Fruit fly (Drosophila melanogaster) whole organism, embryonic: ENCODE data around the gene CG8563.

Experiments
- Atf3 ChIP-seq: fragments of 200-800 bp; sonication (Bioruptor generic); optimal IDR thresholded peaks from 3 replicates; lab custom pipeline; 2016; ENCODE audit warnings: missing biosample characterization, missing genetic modification characterization
- Bgb ChIP-seq: fragments of 200-800 bp; sonication (Bioruptor generic); IDR thresholded peaks from 2 replicates; pipeline ENCODE4 v1.3.6; 2022; ENCODE audit warnings: missing biosample characterization, missing genetic modification characterization; ENCODE audit not compliant: partially characterized antibody
- Bteb2 ChIP-seq: fragments of 200-800 bp; sonication (Bioruptor generic); optimal IDR thresholded peaks from 2 replicates; lab custom pipeline; 2016; ENCODE audit warnings: missing biosample characterization, missing genetic modification characterization
- CG10267 ChIP-seq: fragments of 200-800 bp; sonication (Bioruptor generic); optimal IDR thresholded peaks from 2 replicates; lab custom pipeline; 2018; ENCODE audit warnings: missing biosample characterization, mild to moderate bottlenecking, missing genetic modification characterization, moderate library complexity
- CG11504 ChIP-seq: fragments of 200-800 bp; sonication (Bioruptor generic); optimal IDR thresholded peaks from 3 replicates; lab custom pipeline; 2019; ENCODE audit warnings: missing biosample characterization, mild to moderate bottlenecking, missing genetic modification characterization, moderate library complexity
- CG11723 ChIP-seq: fragments of 200-800 bp; sonication (Bioruptor generic); optimal IDR thresholded peaks from 2 replicates; lab custom pipeline; 2017; ENCODE audit warnings: missing biosample characterization, mild to moderate bottlenecking, missing genetic modification characterization
- CG12659 ChIP-seq: fragments of 200-800 bp; sonication (Bioruptor generic); optimal IDR thresholded peaks from 3 replicates; lab custom pipeline; 2017; ENCODE audit warnings: mild to moderate bottlenecking, missing biosample characterization, missing genetic modification reagents, missing genetic modification characterization
- CG13123 ChIP-seq: fragments of 200-800 bp; sonication (Bioruptor generic); optimal IDR thresholded peaks from 2 replicates; lab custom pipeline; 2016; ENCODE audit warnings: missing biosample characterization, missing genetic modification characterization
- CG13775 ChIP-seq: fragments of 200-800 bp; sonication (Bioruptor generic); optimal IDR thresholded peaks from 3 replicates; lab custom pipeline; 2017; ENCODE audit warnings: missing biosample characterization, mild to moderate bottlenecking, missing genetic modification characterization
- CG14710 ChIP-seq: fragments of 200-800 bp; sonication (Bioruptor generic); optimal IDR thresholded peaks from 3 replicates; lab custom pipeline; 2019; ENCODE audit warnings: missing biosample characterization, mild to moderate bottlenecking, missing genetic modification characterization, moderate library complexity
- CG15011 ChIP-seq: fragments of 200-800 bp; sonication (Bioruptor generic); optimal IDR thresholded peaks from 3 replicates; lab custom pipeline; 2018; ENCODE audit warnings: missing biosample characterization, mild to moderate bottlenecking, missing genetic modification characterization
- CG16863 ChIP-seq: fragments of 200-800 bp; sonication (Bioruptor generic); optimal IDR thresholded peaks from 3 replicates; lab custom pipeline; 2016; ENCODE audit warnings: missing biosample characterization, missing genetic modification characterization
- CG17568 ChIP-seq: fragments of 200-800 bp; sonication (Bioruptor generic); optimal IDR thresholded peaks from 2 replicates; lab custom pipeline; 2018; ENCODE audit warnings: missing biosample characterization, mild to moderate bottlenecking, missing genetic modification characterization, moderate library complexity
- CG18764 ChIP-seq: fragments of 200-800 bp; sonication (Bioruptor generic); optimal IDR thresholded peaks from 3 replicates; lab custom pipeline; 2016; ENCODE audit warnings: missing biosample characterization, missing genetic modification characterization
- CG2129 ChIP-seq: fragments of 200-800 bp; sonication (Bioruptor generic); IDR thresholded peaks from 2 replicates; pipeline ENCODE4 v1.3.6; 2022; ENCODE audit warnings: missing biosample characterization, missing genetic modification characterization; ENCODE audit not compliant: partially characterized antibody
- CG2889 ChIP-seq: fragments of 200-800 bp; sonication (Bioruptor generic); IDR thresholded peaks from 3 replicates; pipeline ENCODE4 v1.3.6; 2022; ENCODE audit warnings: missing biosample characterization, missing genetic modification characterization
- CG30431 ChIP-seq: fragments of 200-800 bp; sonication (Bioruptor generic); optimal IDR thresholded peaks from 2 replicates; lab custom pipeline; 2017; ENCODE audit warnings: missing biosample characterization, missing genetic modification characterization
- CG31224 ChIP-seq: fragments of 200-800 bp; sonication (Bioruptor generic); IDR thresholded peaks from 2 replicates; pipeline ENCODE4 v1.3.6; 2022; ENCODE audit warnings: missing biosample characterization, missing genetic modification characterization
- CG34422 ChIP-seq: fragments of 200-800 bp; sonication (Bioruptor generic); IDR thresholded peaks from 3 replicates; pipeline ENCODE4 v1.3.6; 2022; ENCODE audit warnings: missing biosample characterization, missing genetic modification characterization
- CG43689 ChIP-seq: fragments of 200-800 bp; sonication (Bioruptor generic); IDR thresholded peaks from 2 replicates; pipeline ENCODE4 v1.3.6; 2022; ENCODE audit warnings: missing biosample characterization, missing genetic modification characterization
- CG4404 ChIP-seq: fragments of 200-800 bp; sonication (Bioruptor generic); IDR thresholded peaks from 2 replicates; pipeline ENCODE4 v1.3.6; 2022; ENCODE audit warnings: missing biosample characterization, missing genetic modification characterization
- CG7372 ChIP-seq: fragments of 200-800 bp; sonication (Bioruptor generic); IDR thresholded peaks from 2 replicates; pipeline ENCODE4 v1.3.6; 2022; ENCODE audit warnings: missing biosample characterization, missing genetic modification characterization
- CG8089 ChIP-seq: fragments of 200-800 bp; sonication (Bioruptor generic); optimal IDR thresholded peaks from 3 replicates; lab custom pipeline; 2016; ENCODE audit warnings: missing biosample characterization, missing genetic modification characterization
- CG9609 ChIP-seq: fragments of 200-800 bp; sonication (Bioruptor generic); optimal IDR thresholded peaks from 3 replicates; lab custom pipeline; 2016; ENCODE audit warnings: missing biosample characterization, missing genetic modification characterization
- Gug ChIP-seq: fragments of 200-800 bp; sonication (Bioruptor generic); IDR thresholded peaks from 4 replicates; pipeline ENCODE4 v1.3.6; 2022; ENCODE audit warnings: missing biosample characterization, missing genetic modification characterization
- Hr51 ChIP-seq, 2 experiments: fragments of 200-800 bp; sonication (Bioruptor generic); optimal IDR thresholded peaks; 2 replicates in 1 of 2; 3 replicates in 1 of 2; lab custom pipeline; 2016 to 2018; ENCODE audit warnings: missing biosample characterization in 2 of 2, missing genetic modification characterization in 2 of 2, mild to moderate bottlenecking in 1 of 2, moderate library complexity in 1 of 2
- Mrtf ChIP-seq: fragments of 200-800 bp; sonication (Bioruptor generic); IDR thresholded peaks from 3 replicates; pipeline ENCODE4 v1.3.6; 2022; ENCODE audit warnings: missing biosample characterization, missing genetic modification characterization
- Nf-YB ChIP-seq: fragments of 200-800 bp; sonication (Bioruptor generic); optimal IDR thresholded peaks from 3 replicates; lab custom pipeline; 2019; ENCODE audit warnings: missing biosample characterization, mild to moderate bottlenecking, missing genetic modification characterization, moderate library complexity
- Poxn ChIP-seq: fragments of 200-800 bp; sonication (Bioruptor generic); IDR thresholded peaks from 2 replicates; pipeline ENCODE4 v1.3.6; 2022; ENCODE audit warnings: missing biosample characterization, missing genetic modification characterization
- Sin3A ChIP-seq: fragments of >200 bp; optimal IDR thresholded peaks from 2 replicates; lab custom pipeline; 2018
- TFAM ChIP-seq: fragments of 200-800 bp; sonication (Bioruptor generic); optimal IDR thresholded peaks from 2 replicates; lab custom pipeline; 2017; ENCODE audit warnings: missing biosample characterization, missing genetic modification characterization, inconsistent platforms
- bab2 ChIP-seq: fragments of 200-800 bp; sonication (Bioruptor generic); optimal IDR thresholded peaks from 2 replicates; lab custom pipeline; 2016; ENCODE audit warnings: missing biosample characterization, missing genetic modification characterization
- bigmax ChIP-seq: fragments of 200-800 bp; sonication (Bioruptor generic); optimal IDR thresholded peaks from 2 replicates; lab custom pipeline; 2018; ENCODE audit warnings: missing biosample characterization, mild to moderate bottlenecking, missing genetic modification characterization
- cg ChIP-seq: fragments of 200-800 bp; sonication (Bioruptor generic); optimal IDR thresholded peaks from 3 replicates; lab custom pipeline; 2019; ENCODE audit warnings: missing biosample characterization, mild to moderate bottlenecking, missing genetic modification characterization, moderate library complexity
- croc ChIP-seq: fragments of 200-800 bp; sonication (Bioruptor generic); conservative IDR thresholded peaks from 3 replicates; pipeline ENCODE4 v1.3.6; 2022; ENCODE audit warnings: missing biosample characterization, missing genetic modification characterization
- disco-r ChIP-seq: fragments of 200-800 bp; sonication (Bioruptor generic); optimal IDR thresholded peaks from 2 replicates; lab custom pipeline; 2016; ENCODE audit warnings: missing biosample characterization, missing genetic modification characterization
- fd102C ChIP-seq: fragments of 200-800 bp; sonication (Bioruptor generic); optimal IDR thresholded peaks from 2 replicates; lab custom pipeline; 2018; ENCODE audit warnings: missing biosample characterization, mild to moderate bottlenecking, missing genetic modification characterization, moderate library complexity
- ftz-f1 ChIP-seq: fragments of 200-800 bp; sonication (Bioruptor generic); optimal IDR thresholded peaks from 2 replicates; lab custom pipeline; 2016; ENCODE audit warnings: missing biosample characterization, missing genetic modification characterization
- fu2 ChIP-seq: fragments of 200-800 bp; sonication (Bioruptor generic); optimal IDR thresholded peaks from 2 replicates; lab custom pipeline; 2016; ENCODE audit warnings: missing biosample characterization, missing genetic modification characterization
- gce ChIP-seq: fragments of 200-800 bp; sonication (Bioruptor generic); IDR thresholded peaks from 3 replicates; pipeline ENCODE4 v1.3.6; 2022; ENCODE audit warnings: missing biosample characterization, missing genetic modification characterization
- gcm2 ChIP-seq: fragments of 200-800 bp; sonication (Bioruptor generic); optimal IDR thresholded peaks from 2 replicates; lab custom pipeline; 2016; ENCODE audit warnings: missing biosample characterization, missing genetic modification characterization
- mld ChIP-seq: fragments of 200-800 bp; sonication (Bioruptor generic); IDR thresholded peaks from 3 replicates; pipeline ENCODE4 v1.3.6; 2022; ENCODE audit warnings: missing biosample characterization, missing genetic modification characterization; ENCODE audit not compliant: partially characterized antibody
- nau ChIP-seq: fragments of 200-800 bp; sonication (Bioruptor generic); optimal IDR thresholded peaks from 3 replicates; lab custom pipeline; 2017; ENCODE audit warnings: missing biosample characterization, mild to moderate bottlenecking, missing genetic modification characterization, missing genetic modification reagents
- psq ChIP-seq: fragments of 200-800 bp; sonication (Bioruptor generic); optimal IDR thresholded peaks from 2 replicates; lab custom pipeline; 2017; ENCODE audit warnings: missing biosample characterization, missing genetic modification characterization
- sisA ChIP-seq: fragments of 200-800 bp; sonication (Bioruptor generic); IDR thresholded peaks from 2 replicates; pipeline ENCODE4 v1.3.6; 2022; ENCODE audit warnings: missing biosample characterization, missing genetic modification characterization
- tgo ChIP-seq: fragments of 200-800 bp; sonication (Bioruptor generic); IDR thresholded peaks from 3 replicates; pipeline ENCODE4 v1.3.6; 2022; ENCODE audit warnings: missing biosample characterization, missing genetic modification characterization
- trem ChIP-seq: fragments of 200-800 bp; optimal IDR thresholded peaks from 3 replicates; lab custom pipeline; 2019; ENCODE audit warnings: missing biosample characterization, mild to moderate bottlenecking, missing genetic modification characterization, moderate library complexity
- usp ChIP-seq: fragments of >200 bp; optimal IDR thresholded peaks from 2 replicates; lab custom pipeline; 2017; ENCODE audit warnings: missing biosample characterization, missing genetic modification characterization
- z ChIP-seq: fragments of 200-800 bp; sonication (Bioruptor generic); IDR thresholded peaks from 3 replicates; pipeline ENCODE4 v1.3.6; 2022; ENCODE audit warnings: missing biosample characterization, missing genetic modification characterization
- zfh2 ChIP-seq: fragments of 200-800 bp; sonication (Bioruptor generic); optimal IDR thresholded peaks from 2 replicates; lab custom pipeline; 2016; ENCODE audit warnings: missing biosample characterization, missing genetic modification characterization

The CG8563 gene

DNA sequence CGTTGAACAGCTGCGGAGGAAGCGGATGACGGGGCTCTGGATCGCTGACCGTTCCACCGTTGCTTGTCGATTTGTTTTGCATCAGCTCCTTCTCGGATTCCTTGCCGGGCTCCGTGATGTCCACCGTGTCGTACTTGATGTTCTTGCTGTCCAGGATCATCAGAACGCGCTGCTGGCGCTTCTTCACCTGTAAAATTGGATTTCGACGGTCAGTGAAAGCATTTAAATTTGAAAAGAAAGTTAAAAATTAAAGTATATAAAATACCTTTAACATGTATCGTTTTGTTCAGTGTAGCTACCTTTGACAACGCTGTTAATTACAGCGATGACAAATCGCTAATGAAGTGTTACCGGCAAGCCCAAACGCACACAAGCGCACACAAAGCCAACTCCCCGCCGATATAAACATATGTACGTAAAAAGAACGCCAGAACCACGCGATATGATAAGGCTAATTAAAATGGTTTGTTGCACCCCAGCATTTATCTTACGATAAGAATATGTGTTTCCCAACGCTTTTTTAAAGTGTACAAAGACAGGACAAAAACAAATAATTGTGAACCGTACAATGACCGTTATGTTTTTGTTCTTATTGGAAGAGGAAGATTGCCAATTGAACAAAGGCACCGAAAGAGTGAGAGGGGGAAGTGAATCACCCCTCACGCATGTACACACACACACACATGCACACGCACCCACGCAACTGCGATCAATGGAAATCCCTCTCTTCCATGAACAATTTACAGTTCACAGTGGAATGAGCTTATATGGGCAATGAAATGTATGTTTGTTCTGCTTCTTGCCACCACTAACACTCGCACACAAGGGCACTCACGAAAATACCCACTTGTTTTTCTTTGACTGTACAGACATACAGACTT lies 22.5 kb upstream of the CG8563 start (continued):
- TF ChIP-seq ftz-f1 (GFP tag; lab: Kevin White, UChicago) (no peak), CG14710 (tag; lab: Kevin White, UChicago) (no peak), CG7372 (GFP tag; lab: Robert Waterston, UW) (no peak), Mrtf (GFP tag; lab: Robert Waterston, UW) (no peak), fu2 (no peak), Bteb2 (GFP tag; lab: Kevin White, UChicago) (no peak), CG34422 (GFP tag; lab: Robert Waterston, UW) (peak; percentile 47; the same call in 1 of the 3 replicates), CG43689 (no peak), Poxn (GFP tag; lab: Robert Waterston, UW) (no peak), CG11723 (no peak), fd102C (GFP tag; lab: Kevin White, UChicago) (no peak), CG2129 (no peak), Bgb (GFP tag; lab: Robert Waterston, UW) (no peak; the same call in 1 of the 2 replicates), z (no peak), CG4404 (GFP tag; lab: Robert Waterston, UW) (no peak), mld (GFP tag; lab: Robert Waterston, UW) (no peak), usp (GFP tag; lab: Kevin White, UChicago) (no peak), Hr51 (GFP tag; optimal IDR thresholded peaks at IDR 0.05; lab: Kevin White, UChicago) (peak in 1 of 2 experiments; percentile 40), nau (no peak), psq (GFP tag; lab: Kevin White, UChicago) (no peak), Atf3 (GFP tag; lab: Kevin White, UChicago) (no peak), CG12659 (GFP tag; lab: Kevin White, UChicago) (peak; percentile 2), Gug (no peak), CG17568 (no peak), disco-r (GFP tag; lab: Kevin White, UChicago) (no peak), CG15011 (no peak), gce (GFP tag; lab: Robert Waterston, UW) (no peak), CG10267 (tag; lab: Kevin White, UChicago) (no peak), trem (tag; lab: Kevin White, UChicago) (no peak), Nf-YB (GFP tag; lab: Kevin White, UChicago) (no peak), CG8089 (GFP tag; lab: Kevin White, UChicago) (no peak), CG16863 (GFP tag; lab: Kevin White, UChicago) (no peak), CG13123 (GFP tag; lab: Kevin White, UChicago) (no peak), tgo (GFP tag; lab: Robert Waterston, UW) (no peak; the same call in 2 of the 3 replicates), CG13775 (GFP tag; lab: Kevin White, UChicago) (no peak), zfh2 (no peak), croc (GFP tag; lab: Robert Waterston, UW) (no peak), bab2 (GFP tag; lab: Kevin White, UChicago) (peak; percentile 3), gcm2 (GFP tag; lab: Kevin White, UChicago) (no peak), cg (GFP tag; lab: Kevin White, UChicago) (peak; percentile 94), CG11504 (tag; lab: Kevin White, UChicago) (peak; percentile 56), CG2889 (peak; percentile 36; the same call in 1 of the 3 replicates), Sin3A (lab: Kevin White, UChicago) (no peak), bigmax (GFP tag; lab: Kevin White, UChicago) (no peak), CG30431 (GFP tag; lab: Kevin White, UChicago) (no peak), sisA (GFP tag; lab: Robert Waterston, UW) (no peak), CG9609 (GFP tag; lab: Kevin White, UChicago) (no peak), CG18764 (GFP tag; lab: Kevin White, UChicago) (no peak), CG31224 (GFP tag; lab: Robert Waterston, UW) (peak; percentile 33; the same call in 1 of the 2 replicates), TFAM (GFP tag; lab: Kevin White, UChicago) (no peak)
